Worm (Caenorhabditis elegans): ENCODE measurements around the gene ncr-2.

ce11 chrIII:8244052-8244451 is 14.1 kb upstream of the ncr-2 start, which contains the start of the genes pbs-6 and cids-1:
- TF ChIP-seq W03F9.2 (tag; optimal IDR thresholded peaks at IDR 0.05), result no peak
- no peak for TF ChIP-seq dao-5 (tag; optimal IDR thresholded peaks at IDR 0.05)

Data from whole organism, L4/young adult.